Worm (Caenorhabditis elegans): ENCODE results near the gene pup-2.
A peak's percentile ranks its signal among the peaks of the same experiment; 100 is the strongest.

The pup-2 gene

DNA sequence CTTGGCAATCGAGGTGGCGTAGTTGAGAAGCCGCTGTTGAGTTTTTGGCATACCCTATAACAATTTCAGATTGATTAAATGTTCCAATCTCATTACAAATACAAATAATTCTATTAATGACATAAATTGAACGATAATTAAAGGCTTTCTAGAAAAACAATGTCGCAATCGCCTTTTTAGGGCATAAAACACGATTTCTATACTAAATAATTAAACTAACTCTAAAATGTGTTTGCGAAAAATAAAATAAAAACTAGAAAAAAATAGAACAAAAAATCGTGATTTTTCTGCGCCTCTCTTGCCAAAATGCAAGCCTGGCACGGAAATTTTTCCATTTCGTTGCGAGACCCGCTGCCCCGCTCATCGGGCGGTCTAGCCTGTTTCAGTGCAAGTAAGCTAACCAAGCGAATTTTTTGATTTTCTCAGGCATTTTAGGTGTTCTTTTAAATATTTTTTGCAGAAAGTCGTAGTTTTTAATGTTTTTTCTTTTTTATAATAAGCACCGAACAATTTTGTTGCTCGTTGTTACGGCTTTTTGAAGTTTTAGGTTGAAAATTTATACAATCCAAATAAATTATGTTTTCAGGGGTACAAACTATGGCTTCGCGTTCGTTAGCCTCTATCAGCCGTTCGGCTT lies 42.2 kb downstream of the pup-2 start, which contains the start of the genes C34E10.12, C34E10.10 and atp-2 (continued):
- TF ChIP-seq crh-2 (tag; optimal IDR thresholded peaks at IDR 0.05) = peak; percentile 93
- TF ChIP-seq sem-4 (tag; optimal IDR thresholded peaks at IDR 0.05) = peak; percentile 68
- TF ChIP-seq unc-55 (GFP tag; optimal IDR thresholded peaks at IDR 0.05) = peak; percentile 98

DNA sequence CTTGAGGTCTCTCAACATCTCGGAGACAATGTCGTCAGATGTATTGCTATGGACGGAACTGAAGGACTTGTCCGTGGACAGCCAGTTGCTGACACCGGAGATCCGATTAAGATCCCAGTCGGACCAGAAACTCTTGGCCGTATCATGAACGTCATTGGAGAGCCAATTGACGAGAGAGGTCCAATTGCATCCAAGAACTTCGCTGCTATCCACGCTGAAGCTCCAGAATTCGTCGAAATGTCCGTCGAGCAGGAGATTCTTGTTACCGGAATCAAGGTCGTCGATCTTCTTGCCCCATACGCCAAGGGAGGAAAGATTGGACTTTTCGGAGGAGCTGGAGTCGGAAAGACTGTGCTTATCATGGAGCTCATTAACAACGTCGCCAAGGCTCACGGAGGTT lies 43.1 kb downstream of the pup-2 start:
- no peak for TF ChIP-seq crh-2 (tag; optimal IDR thresholded peaks at IDR 0.05)
- no peak for TF ChIP-seq ZK546.5 (tag; optimal IDR thresholded peaks at IDR 0.05)
- TF ChIP-seq nhr-12 (tag; optimal IDR thresholded peaks at IDR 0.05) = no peak
- no peak for TF ChIP-seq lsy-2 (tag; optimal IDR thresholded peaks at IDR 0.05)
- no peak for TF ChIP-seq mab-5 (tag; optimal IDR thresholded peaks at IDR 0.05)
- no peak for TF ChIP-seq unc-62 (GFP tag; optimal IDR thresholded peaks at IDR 0.05)
- TF ChIP-seq snpc-4 (tag; optimal IDR thresholded peaks at IDR 0.05) = no peak

DNA sequence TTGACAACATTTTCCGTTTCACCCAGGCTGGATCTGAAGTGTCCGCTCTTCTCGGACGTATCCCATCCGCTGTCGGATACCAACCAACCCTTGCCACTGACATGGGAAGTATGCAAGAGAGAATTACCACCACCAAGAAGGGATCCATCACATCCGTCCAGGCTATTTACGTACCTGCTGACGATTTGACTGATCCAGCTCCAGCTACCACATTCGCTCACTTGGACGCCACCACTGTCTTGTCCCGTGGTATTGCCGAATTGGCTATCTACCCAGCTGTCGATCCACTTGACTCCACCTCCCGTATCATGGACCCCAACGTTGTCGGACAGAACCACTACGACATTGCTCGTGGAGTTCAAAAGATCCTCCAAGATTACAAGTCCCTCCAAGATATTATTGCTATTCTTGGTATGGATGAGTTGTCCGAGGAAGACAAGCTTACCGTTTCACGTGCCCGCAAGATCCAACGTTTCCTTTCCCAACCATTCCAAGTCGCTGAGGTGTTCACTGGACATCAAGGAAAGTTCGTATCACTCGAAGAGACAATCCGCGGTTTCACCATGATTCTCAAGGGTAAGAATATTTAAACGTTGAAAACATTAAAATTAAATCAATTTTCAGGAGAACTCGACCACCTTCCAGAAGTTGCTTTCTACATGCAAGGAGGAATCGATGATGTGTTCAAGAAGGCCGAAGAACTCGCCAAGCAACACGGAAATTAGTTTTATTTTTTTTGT lies 44.0 kb downstream of the pup-2 start:
- TF ChIP-seq unc-55 (GFP tag; optimal IDR thresholded peaks at IDR 0.05) (no peak), nhr-23 (tag; optimal IDR thresholded peaks at IDR 0.05) (peak; percentile 35)

DNA sequence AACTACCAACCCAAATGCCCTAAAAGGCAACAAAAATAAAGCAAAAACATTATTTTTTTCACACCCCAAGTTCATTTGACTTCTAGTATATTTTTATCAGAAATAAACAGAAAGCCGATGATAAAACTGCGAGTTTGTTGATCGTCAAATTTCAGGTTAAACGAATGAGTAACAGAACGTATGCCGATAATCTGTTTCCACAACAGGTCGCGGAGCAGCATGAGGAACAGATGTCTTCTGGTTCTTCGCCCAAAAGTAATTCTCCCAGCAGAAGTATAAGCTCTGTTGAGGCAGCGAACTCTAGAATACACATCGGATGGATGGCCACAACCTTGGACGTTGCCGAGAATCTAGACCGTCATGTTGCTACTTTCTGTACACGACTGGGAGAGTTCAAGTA lies 44.7 kb downstream of the pup-2 start, which contains the start of gene prmt-5:
prmt-5 (plus strand) TSS at position 141 of the 400 bp plus-strand sequence.
- no peak for TF ChIP-seq mbf-1 (tag; optimal IDR thresholded peaks at IDR 0.05)
- no peak for TF ChIP-seq snpc-4 (tag; optimal IDR thresholded peaks at IDR 0.05)
- TF ChIP-seq dmd-4 (tag; optimal IDR thresholded peaks at IDR 0.05) = no peak
- no peak for TF ChIP-seq zag-1 (tag; optimal IDR thresholded peaks at IDR 0.05)
- no peak for TF ChIP-seq blmp-1 (tag; optimal IDR thresholded peaks at IDR 0.05; ENCODE audit: insufficient read depth)
- no peak for TF ChIP-seq egl-27 (tag; optimal IDR thresholded peaks at IDR 0.05)
- peak; percentile 41 for TF ChIP-seq nhr-129 (tag; optimal IDR thresholded peaks at IDR 0.05)
- no peak for TF ChIP-seq ztf-11 (tag; optimal IDR thresholded peaks at IDR 0.05)
- peak; percentile 53 for TF ChIP-seq ztf-4 (tag; optimal IDR thresholded peaks at IDR 0.05)
- TF ChIP-seq F13H6.1 (tag; optimal IDR thresholded peaks at IDR 0.05) = peak; percentile 8
- TF ChIP-seq nhr-12 (tag; optimal IDR thresholded peaks at IDR 0.05) = no peak
- TF ChIP-seq nhr-6 (tag; optimal IDR thresholded peaks at IDR 0.05) = no peak
- no peak for TF ChIP-seq crh-2 (tag; optimal IDR thresholded peaks at IDR 0.05)
- TF ChIP-seq lin-13 (GFP tag; optimal IDR thresholded peaks at IDR 0.05) = peak; percentile 34
- TF ChIP-seq nhr-21 (tag; optimal IDR thresholded peaks at IDR 0.05) = peak; percentile 46
- TF ChIP-seq mab-5 (tag; optimal IDR thresholded peaks at IDR 0.05) = no peak
- no peak for TF ChIP-seq peb-1 (tag; optimal IDR thresholded peaks at IDR 0.05)
- TF ChIP-seq nhr-10 (tag; optimal IDR thresholded peaks at IDR 0.05) = no peak
- no peak for TF ChIP-seq mdl-1 (tag; optimal IDR thresholded peaks at IDR 0.05)
- peak; percentile 45 for TF ChIP-seq sma-3 (GFP tag; optimal IDR thresholded peaks at IDR 0.05)
- TF ChIP-seq nhr-23 (tag; optimal IDR thresholded peaks at IDR 0.05) = no peak
- TF ChIP-seq ama-1 (optimal IDR thresholded peaks at IDR 0.05) = peak; percentile 65
- no peak for TF ChIP-seq ZK546.5 (tag; optimal IDR thresholded peaks at IDR 0.05)
- no peak for TF ChIP-seq aly-2 (tag; optimal IDR thresholded peaks at IDR 0.05)
- no peak for TF ChIP-seq elt-1 (tag; optimal IDR thresholded peaks at IDR 0.05)
- no peak for TF ChIP-seq gmeb-1 (tag; optimal IDR thresholded peaks at IDR 0.05)
- no peak for TF ChIP-seq ceh-82 (tag; optimal IDR thresholded peaks at IDR 0.05)
- peak; percentile 24 for TF ChIP-seq Y55F3AM.14 (GFP tag; optimal IDR thresholded peaks at IDR 0.05)
- no peak for TF ChIP-seq ceh-16 (tag; optimal IDR thresholded peaks at IDR 0.05)
- no peak for TF ChIP-seq sem-4 (tag; optimal IDR thresholded peaks at IDR 0.05)

DNA sequence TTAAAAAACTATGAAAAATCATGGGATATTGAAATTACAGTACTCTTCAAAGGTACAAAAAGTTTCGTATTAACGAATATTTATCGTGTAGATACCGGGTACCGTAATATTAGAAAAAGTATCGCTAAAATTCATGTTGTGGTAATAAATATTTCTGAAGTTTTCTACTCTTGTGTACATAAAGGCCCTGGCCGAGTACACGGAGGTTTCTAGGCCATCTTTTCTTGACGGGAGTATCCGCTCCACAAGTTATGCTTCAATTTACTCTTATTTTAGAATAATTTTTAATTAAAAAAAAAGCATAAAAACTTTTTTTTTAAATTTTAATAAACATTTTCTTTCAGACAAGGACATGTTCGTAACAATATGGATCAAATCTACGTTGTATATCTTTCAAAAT lies 47.4 kb downstream of the pup-2 start:
- TF ChIP-seq ceh-16 (tag; optimal IDR thresholded peaks at IDR 0.05) = no peak
- no peak for TF ChIP-seq R02D3.7 (tag; optimal IDR thresholded peaks at IDR 0.05)
- no peak for TF ChIP-seq unc-55 (GFP tag; optimal IDR thresholded peaks at IDR 0.05)
- TF ChIP-seq gmeb-1 (tag; optimal IDR thresholded peaks at IDR 0.05) = no peak
- no peak for TF ChIP-seq mdl-1 (tag; optimal IDR thresholded peaks at IDR 0.05)
- TF ChIP-seq unc-62 (GFP tag; optimal IDR thresholded peaks at IDR 0.05) = no peak
- TF ChIP-seq nhr-23 (tag; optimal IDR thresholded peaks at IDR 0.05) = no peak
- TF ChIP-seq C34F6.9 (tag; optimal IDR thresholded peaks at IDR 0.05) = no peak
- no peak for TF ChIP-seq aly-2 (tag; optimal IDR thresholded peaks at IDR 0.05)
- no peak for TF ChIP-seq sma-9 (GFP tag; optimal IDR thresholded peaks at IDR 0.05)
- TF ChIP-seq sma-9 (tag; optimal IDR thresholded peaks at IDR 0.05) = no peak
- TF ChIP-seq ztf-1 (GFP tag; conservative IDR thresholded peaks at IDR 0.05) = no peak
- no peak for TF ChIP-seq sma-3 (GFP tag; optimal IDR thresholded peaks at IDR 0.05)
- no peak for TF ChIP-seq crh-2 (tag; optimal IDR thresholded peaks at IDR 0.05)

All from whole organism, L2 larva.